Worm (Caenorhabditis elegans) whole organism, L4 larva: ENCODE data around the gene ZK1055.4.

Experiments
- D1046.2 ChIP-seq: fragments of 200-800 bp; sonication (Bioruptor generic); IDR thresholded peaks from 2 replicates; pipeline ENCODE4 v1.3.6; 2022; ENCODE audit warnings: missing genetic modification characterization, missing compliant biosample characterization
- F26F4.8 ChIP-seq: fragments of 200-800 bp; sonication (Bioruptor generic); conservative IDR thresholded peaks from 2 replicates; pipeline ENCODE4 v1.3.6; 2022; ENCODE audit warnings: missing genetic modification characterization, missing compliant biosample characterization
- F44E2.7 ChIP-seq: fragments of 200-800 bp; sonication (Bioruptor generic); IDR thresholded peaks from 2 replicates; pipeline ENCODE4 v2.1.2; 2022; ENCODE audit warnings: missing genetic modification characterization, missing compliant biosample characterization
- aha-1 ChIP-seq: fragments of 150-350 bp; peaks from one replicate; lab custom pipeline; 2014; ENCODE audit warnings: missing biosample characterization, missing genetic modification characterization
- ceh-32 ChIP-seq: sonication (generic microtip); optimal IDR thresholded peaks from 2 replicates; lab custom pipeline; 2016; ENCODE audit warnings: mild to moderate bottlenecking, missing genetic modification characterization, missing compliant biosample characterization; ENCODE audit not compliant: poor library complexity
- ceh-62 ChIP-seq: sonication (generic microtip); optimal IDR thresholded peaks from 2 replicates; lab custom pipeline; 2017; ENCODE audit warnings: missing biosample characterization, missing genetic modification characterization
- ctbp-1 ChIP-seq: fragments of 200-800 bp; sonication (Bioruptor generic); IDR thresholded peaks from 2 replicates; pipeline ENCODE4 v1.3.6; 2022; ENCODE audit warnings: missing genetic modification reagents, missing genetic modification characterization, missing compliant biosample characterization
- daf-16 ChIP-seq, 3 experiments: sonication (generic microtip); optimal IDR thresholded peaks; 2 replicates each; lab custom pipeline; 2016 to 2017; ENCODE audit warnings: missing genetic modification characterization in 3 of 3, missing genetic modification reagents in 3 of 3, mild to moderate bottlenecking in 2 of 3, missing compliant biosample characterization in 2 of 3, missing biosample characterization in 1 of 3, moderate library complexity in 1 of 3
- daf-19 ChIP-seq: fragments of 200-800 bp; sonication (Bioruptor generic); conservative IDR thresholded peaks from 2 replicates; pipeline ENCODE4 v1.3.6; 2022; ENCODE audit warnings: missing genetic modification characterization, missing compliant biosample characterization
- dmd-6 ChIP-seq: fragments of 200-800 bp; sonication (Bioruptor generic); IDR thresholded peaks from 2 replicates; pipeline ENCODE4 v1.3.6; 2022; ENCODE audit warnings: missing genetic modification reagents, missing genetic modification characterization, missing compliant biosample characterization
- dpl-1 ChIP-seq: fragments of 150-350 bp; optimal IDR thresholded peaks from 2 replicates; lab custom pipeline; 2014; ENCODE audit warnings: missing biosample characterization, missing genetic modification reagents, missing genetic modification characterization
- duxl-1 ChIP-seq: sonication (generic microtip); optimal IDR thresholded peaks from 2 replicates; lab custom pipeline; 2016; ENCODE audit warnings: mild to moderate bottlenecking, missing genetic modification characterization, moderate library complexity, missing compliant biosample characterization; ENCODE audit not compliant: poor library complexity
- dve-1 ChIP-seq: sonication (generic microtip); optimal IDR thresholded peaks from 2 replicates; lab custom pipeline; 2017; ENCODE audit warnings: antibody characterized with exemption, mild to moderate bottlenecking, missing genetic modification characterization, missing compliant biosample characterization; ENCODE audit not compliant: insufficient read depth
- fos-1 ChIP-seq: fragments of 150-350 bp; optimal IDR thresholded peaks from 2 replicates; lab custom pipeline; 2014; ENCODE audit warnings: missing biosample characterization, missing genetic modification characterization
- hlh-11 ChIP-seq: fragments of 200-800 bp; sonication (Bioruptor generic); optimal IDR thresholded peaks from 2 replicates; lab custom pipeline; 2018; ENCODE audit warnings: mild to moderate bottlenecking, missing genetic modification characterization, missing compliant biosample characterization
- hmg-1.1 ChIP-seq: fragments of 200-800 bp; sonication (Bioruptor generic); IDR thresholded peaks from 2 replicates; pipeline ENCODE4 v1.3.6; 2022; ENCODE audit warnings: missing genetic modification reagents, missing genetic modification characterization, missing compliant biosample characterization
- jun-1 ChIP-seq: fragments of 150-350 bp; optimal IDR thresholded peaks from 2 replicates; lab custom pipeline; 2014; ENCODE audit warnings: missing biosample characterization, missing genetic modification reagents, missing genetic modification characterization
- lin-38 ChIP-seq: fragments of 200-800 bp; sonication (Bioruptor generic); IDR thresholded peaks from 2 replicates; pipeline ENCODE4 v1.3.6; 2022; ENCODE audit warnings: missing genetic modification reagents, missing genetic modification characterization, missing compliant biosample characterization
- lir-3 ChIP-seq: sonication (generic microtip); optimal IDR thresholded peaks from 2 replicates; lab custom pipeline; 2016; ENCODE audit warnings: mild to moderate bottlenecking, missing genetic modification characterization, missing compliant biosample characterization
- lsy-2 ChIP-seq, 2 experiments: fragments of 150-350 bp in 1 of 2; sonication (generic microtip) in 1 of 2; optimal IDR thresholded peaks; 2 replicates each; lab custom pipeline; 2014 to 2017; ENCODE audit warnings: missing biosample characterization in 2 of 2, missing genetic modification characterization in 2 of 2
- mep-1 ChIP-seq: fragments of 150-350 bp; sonication (generic microtip); optimal IDR thresholded peaks from 3 replicates; lab custom pipeline; 2014; ENCODE audit warnings: missing biosample characterization, missing genetic modification characterization
- mes-2 ChIP-seq: sonication (generic microtip); optimal IDR thresholded peaks from 2 replicates; lab custom pipeline; 2016; ENCODE audit warnings: missing genotype, mild to moderate bottlenecking, missing genetic modification characterization, missing compliant biosample characterization; ENCODE audit not compliant: poor library complexity, severe bottlenecking
- nhr-102 ChIP-seq: sonication (generic microtip); optimal IDR thresholded peaks from 2 replicates; lab custom pipeline; 2016; ENCODE audit warnings: mild to moderate bottlenecking, missing genetic modification characterization, moderate library complexity, missing compliant biosample characterization
- nhr-11 ChIP-seq: fragments of 150-350 bp; optimal IDR thresholded peaks from 2 replicates; lab custom pipeline; 2014; ENCODE audit warnings: missing biosample characterization, missing genetic modification characterization
- nhr-42 ChIP-seq: fragments of 200-800 bp; sonication (Bioruptor generic); IDR thresholded peaks from 2 replicates; pipeline ENCODE4 v1.3.6; 2022; ENCODE audit warnings: missing genetic modification characterization, missing compliant biosample characterization
- nhr-77 ChIP-seq: fragments of 150-350 bp; optimal IDR thresholded peaks from 2 replicates; lab custom pipeline; 2014; ENCODE audit warnings: missing biosample characterization, missing genetic modification characterization
- pqm-1 ChIP-seq: sonication (generic microtip); optimal IDR thresholded peaks from 2 replicates; lab custom pipeline; 2017; ENCODE audit warnings: missing biosample characterization, missing genetic modification characterization
- saeg-2 ChIP-seq: fragments of 200-800 bp; sonication (Bioruptor generic); IDR thresholded peaks from 2 replicates; pipeline ENCODE4 v1.3.6; 2022; ENCODE audit warnings: missing genetic modification reagents, missing genetic modification characterization, missing compliant biosample characterization
- sdz-12 ChIP-seq: fragments of 200-800 bp; sonication (Bioruptor generic); optimal IDR thresholded peaks from 2 replicates; lab custom pipeline; 2018; ENCODE audit warnings: mild to moderate bottlenecking, missing genetic modification characterization, missing compliant biosample characterization
- snpc-1.2 ChIP-seq: fragments of 200-800 bp; sonication (Bioruptor generic); IDR thresholded peaks from 2 replicates; pipeline ENCODE4 v1.3.6; 2022; ENCODE audit warnings: missing genetic modification reagents, missing genetic modification characterization, missing compliant biosample characterization
- spr-1 ChIP-seq: sonication (generic microtip); optimal IDR thresholded peaks from 2 replicates; lab custom pipeline; 2016; ENCODE audit warnings: mild to moderate bottlenecking, missing genetic modification characterization, missing compliant biosample characterization
- unc-62 ChIP-seq, 3 experiments: fragments of 150-350 bp in 1 of 3; sonication (generic microtip); optimal IDR thresholded peaks in 2 of 3; peaks in 1 of 3; 1 replicate in 1 of 3; 2 replicates in 2 of 3; lab custom pipeline; 2014 to 2017; ENCODE audit warnings: missing biosample characterization in 3 of 3, missing genetic modification characterization in 3 of 3, missing genetic modification reagents in 3 of 3, missing genotype in 1 of 3
- zip-11 ChIP-seq: fragments of 200-800 bp; sonication (Bioruptor generic); IDR thresholded peaks from 2 replicates; pipeline ENCODE4 v1.3.6; 2022; ENCODE audit warnings: missing genetic modification characterization, missing compliant biosample characterization
- ztf-7 ChIP-seq: fragments of 150-350 bp; optimal IDR thresholded peaks from 2 replicates; lab custom pipeline; 2014; ENCODE audit warnings: missing biosample characterization, missing genetic modification characterization

Gene ZK1055.4

DNA sequence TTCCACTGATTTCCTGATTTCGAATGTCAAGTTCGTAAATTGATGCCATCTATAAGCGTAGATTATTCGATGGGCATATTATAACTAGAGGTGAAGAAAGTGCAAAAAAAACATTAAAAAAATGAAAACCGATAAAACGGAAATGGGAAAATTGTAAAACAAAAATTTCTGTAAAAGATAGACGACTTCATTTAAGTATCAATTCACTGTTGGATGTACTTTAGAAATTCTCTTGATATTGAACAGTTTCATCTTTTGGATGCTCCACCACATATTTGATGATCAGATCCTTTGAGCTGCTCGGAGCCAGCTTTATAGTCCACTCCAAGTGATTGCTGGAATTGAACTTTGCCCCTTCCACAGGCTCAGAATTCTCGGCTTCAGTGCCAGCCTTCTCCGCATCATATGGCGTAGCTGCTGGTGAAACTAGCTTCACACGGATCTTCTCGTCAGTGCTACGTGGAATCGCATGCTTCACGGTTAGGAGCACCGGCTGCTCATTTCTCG is 20.7 kb downstream of the ZK1055.4 start, which contains the start of gene ZK1055.6:
ZK1055.6 (minus strand) TSS at position 51 of the 507 bp plus-strand sequence.
- TF ChIP-seq unc-62 (GFP tag; optimal IDR thresholded peaks at IDR 0.05 in 1 of 2; lab: Kevin White, UChicago) = peak in 1 of 2 experiments; percentile 93
- TF ChIP-seq unc-62 (tag; optimal IDR thresholded peaks at IDR 0.05; lab: Kevin White, UChicago) = no peak
- no peak for TF ChIP-seq ctbp-1
- TF ChIP-seq aha-1 = peak; percentile 18
- TF ChIP-seq dmd-6 (GFP tag; lab: Robert Waterston, UW) = no peak

ce11 chrV:6605275-6605674 is 23.4 kb downstream of the ZK1055.4 start, which contains the start of gene ZK1055.7:
Gene ZK1055.7 (minus strand): TSS chrV:6605375.
- no peak for TF ChIP-seq mep-1 (tag; lab: Kevin White, UChicago)
- no peak for TF ChIP-seq F26F4.8 (GFP tag; lab: Robert Waterston, UW)
- no peak for TF ChIP-seq D1046.2
- TF ChIP-seq spr-1 (tag; lab: Kevin White, UChicago) = no peak
- TF ChIP-seq nhr-11 = no peak
- TF ChIP-seq daf-19 (GFP tag; lab: Robert Waterston, UW) = no peak
- TF ChIP-seq hmg-1.1 (GFP tag; lab: Robert Waterston, UW) = no peak

DNA sequence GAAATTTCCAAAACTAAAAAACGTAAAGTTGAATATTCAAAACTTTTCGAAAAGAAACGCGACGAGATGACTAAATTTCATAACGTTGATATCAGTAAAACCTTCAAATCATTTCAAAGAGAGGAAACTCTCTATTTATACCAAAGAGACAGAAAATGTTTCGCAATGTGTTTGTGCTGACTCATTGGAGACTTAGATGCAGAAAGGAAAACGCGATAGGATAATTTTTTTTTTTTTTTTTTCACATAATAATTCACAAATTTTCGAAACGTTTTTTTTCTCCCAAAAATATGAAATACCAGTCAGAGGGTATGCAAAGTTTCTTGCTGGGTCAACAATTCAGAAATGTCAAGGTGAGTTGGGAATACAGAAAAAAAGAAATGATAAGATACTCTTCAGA is 24.3 kb downstream of the ZK1055.4 start:
- TF ChIP-seq zip-11 (GFP tag; lab: Robert Waterston, UW) = no peak
- no peak for TF ChIP-seq sdz-12 (GFP tag; lab: Kevin White, UChicago)
- no peak for TF ChIP-seq nhr-11
- TF ChIP-seq lir-3 (tag; lab: Kevin White, UChicago) = no peak
- no peak for TF ChIP-seq fos-1 (tag; lab: Kevin White, UChicago)
- TF ChIP-seq nhr-102 (tag; lab: Kevin White, UChicago) = no peak
- TF ChIP-seq lsy-2 (tag; optimal IDR thresholded peaks at IDR 0.05; lab: Kevin White, UChicago) = peak in 1 of 2 experiments; percentile 46
- no peak for TF ChIP-seq saeg-2
- TF ChIP-seq hlh-11 (tag; lab: Kevin White, UChicago) = peak; percentile 31
- peak; percentile 11 for TF ChIP-seq pqm-1 (tag; lab: Kevin White, UChicago)
- TF ChIP-seq hmg-1.1 (GFP tag; lab: Robert Waterston, UW) = no peak
- TF ChIP-seq duxl-1 (tag; lab: Kevin White, UChicago) = no peak
- no peak for TF ChIP-seq nhr-77 (tag; lab: Kevin White, UChicago)
- TF ChIP-seq dmd-6 (GFP tag; lab: Robert Waterston, UW) = peak; percentile 24; the same call in 1 of the 2 replicates
- peak; percentile 25 for TF ChIP-seq mes-2 (tag; lab: Kevin White, UChicago)
- no peak for TF ChIP-seq spr-1 (tag; lab: Kevin White, UChicago)
- no peak; the same call in 1 of the 2 replicates for TF ChIP-seq lin-38
- TF ChIP-seq F44E2.7 = no peak
- TF ChIP-seq snpc-1.2 (GFP tag; lab: Robert Waterston, UW) = 0 out of 2 replicates have a peak, but pooled peaks have one; percentile 41
- no peak for TF ChIP-seq ztf-7
- no peak for TF ChIP-seq ceh-32 (tag; lab: Kevin White, UChicago)
- TF ChIP-seq dve-1 (tag; lab: Kevin White, UChicago) = peak; percentile 47
- no peak for TF ChIP-seq jun-1
- TF ChIP-seq daf-16 (GFP tag; optimal IDR thresholded peaks at IDR 0.05; lab: Kevin White, UChicago) = no peak
- peak; percentile 62 for TF ChIP-seq daf-16 (tag; optimal IDR thresholded peaks at IDR 0.05; lab: Kevin White, UChicago)
- peak; percentile 11 for TF ChIP-seq dpl-1 (GFP tag; lab: Kevin White, UChicago)
- no peak for TF ChIP-seq aha-1

ce11 chrV:6611058-6611457 is 29.2 kb downstream of the ZK1055.4 start, which contains the start of gene gon-14:
Gene gon-14 (minus strand): TSS chrV:6611158.
- TF ChIP-seq ceh-62 (tag; lab: Kevin White, UChicago) (no peak), lsy-2 (tag; optimal IDR thresholded peaks at IDR 0.05; lab: Kevin White, UChicago) (no peak), nhr-42 (GFP tag; lab: Robert Waterston, UW) (no peak)
- TF ChIP-seq, all 104 proteins: peak for 0
